Worm (Caenorhabditis elegans) whole organism, late embryonic: Measurements from ENCODE around the gene cest-16.
A peak's percentile ranks its signal among the peaks of the same experiment; 100 is the strongest.

ENCODE experiments used
- F13H6.1 ChIP-seq: sonication (generic microtip); optimal IDR thresholded peaks from 2 replicates; lab custom pipeline; 2016; ENCODE audit warnings: missing genetic modification characterization, missing compliant biosample characterization
- K02D7.2 ChIP-seq: sonication (generic microtip); optimal IDR thresholded peaks from 2 replicates; lab custom pipeline; 2017; ENCODE audit warnings: mild to moderate bottlenecking, missing genetic modification characterization, missing compliant biosample characterization
- K09A11.1 ChIP-seq: sonication (generic microtip); optimal IDR thresholded peaks from 2 replicates; lab custom pipeline; 2017; ENCODE audit warnings: antibody characterized with exemption, mild to moderate bottlenecking, missing genetic modification characterization, missing compliant biosample characterization; ENCODE audit not compliant: insufficient read depth
- T23F11.4 ChIP-seq: fragments of 200-800 bp; sonication (Bioruptor generic); optimal IDR thresholded peaks from 2 replicates; lab custom pipeline; 2018; ENCODE audit warnings: mild to moderate bottlenecking, missing genetic modification characterization, missing compliant biosample characterization
- Y22D7AL.16 ChIP-seq: sonication (generic microtip); optimal IDR thresholded peaks from 2 replicates; lab custom pipeline; 2016; ENCODE audit warnings: missing genetic modification characterization, missing compliant biosample characterization
- ama-1 ChIP-seq: fragments of 150-350 bp; optimal IDR thresholded peaks from 2 replicates; lab custom pipeline; 2014
- ceh-14 ChIP-seq: sonication (generic microtip); optimal IDR thresholded peaks from 2 replicates; lab custom pipeline; 2016; ENCODE audit warnings: missing genotype, missing genetic modification characterization, missing compliant biosample characterization
- ceh-18 ChIP-seq: sonication (generic microtip); optimal IDR thresholded peaks from 2 replicates; lab custom pipeline; 2016; ENCODE audit warnings: missing genetic modification characterization, missing compliant biosample characterization
- ceh-2 ChIP-seq: sonication (generic microtip); optimal IDR thresholded peaks from 2 replicates; lab custom pipeline; 2016; ENCODE audit warnings: missing genotype, missing genetic modification characterization, missing compliant biosample characterization
- ceh-24 ChIP-seq: sonication (generic microtip); optimal IDR thresholded peaks from 2 replicates; lab custom pipeline; 2016; ENCODE audit warnings: mild to moderate bottlenecking, missing genetic modification characterization, missing compliant biosample characterization
- ceh-31 ChIP-seq: sonication (generic microtip); optimal IDR thresholded peaks from 2 replicates; lab custom pipeline; 2016; ENCODE audit warnings: missing genetic modification characterization, missing compliant biosample characterization
- ceh-45 ChIP-seq: fragments of 200-800 bp; sonication (Bioruptor generic); IDR thresholded peaks from 2 replicates; pipeline ENCODE4 v1.3.6; 2022; ENCODE audit warnings: missing genetic modification reagents, missing genetic modification characterization, missing compliant biosample characterization
- che-1 ChIP-seq: sonication (generic microtip); optimal IDR thresholded peaks from 2 replicates; lab custom pipeline; 2016; ENCODE audit warnings: mild to moderate bottlenecking, missing genetic modification characterization, missing compliant biosample characterization
- elt-4 ChIP-seq: sonication (generic microtip); optimal IDR thresholded peaks from 2 replicates; lab custom pipeline; 2016; ENCODE audit warnings: missing genetic modification characterization, missing compliant biosample characterization
- fax-1 ChIP-seq: sonication (generic microtip); optimal IDR thresholded peaks from 2 replicates; lab custom pipeline; 2016; ENCODE audit warnings: missing genotype, missing genetic modification characterization, missing compliant biosample characterization
- fkh-6 ChIP-seq: sonication (generic microtip); optimal IDR thresholded peaks from 2 replicates; lab custom pipeline; 2016; ENCODE audit warnings: missing genetic modification characterization, missing compliant biosample characterization
- gmeb-2 ChIP-seq: sonication (generic microtip); optimal IDR thresholded peaks from 2 replicates; lab custom pipeline; 2016; ENCODE audit warnings: missing genetic modification characterization, inconsistent platforms, missing compliant biosample characterization
- hlh-15 ChIP-seq: sonication (generic microtip); optimal IDR thresholded peaks from 2 replicates; lab custom pipeline; 2016; ENCODE audit warnings: missing genetic modification characterization, missing compliant biosample characterization
- hlh-30 ChIP-seq: sonication (generic microtip); optimal IDR thresholded peaks from 2 replicates; lab custom pipeline; 2017; ENCODE audit warnings: antibody characterized with exemption, missing genetic modification characterization, missing compliant biosample characterization; ENCODE audit not compliant: insufficient read depth
- hlh-8 ChIP-seq: sonication (generic microtip); optimal IDR thresholded peaks from 2 replicates; lab custom pipeline; 2016; ENCODE audit warnings: missing genotype, missing genetic modification characterization, missing compliant biosample characterization
- lim-6 ChIP-seq: sonication (generic microtip); optimal IDR thresholded peaks from 2 replicates; lab custom pipeline; 2016; ENCODE audit warnings: missing genetic modification characterization, missing compliant biosample characterization
- lin-11 ChIP-seq: fragments of 200-800 bp; sonication (Bioruptor generic); optimal IDR thresholded peaks from 2 replicates; lab custom pipeline; 2018; ENCODE audit warnings: mild to moderate bottlenecking, missing genetic modification characterization, missing compliant biosample characterization
- madf-2 ChIP-seq: sonication (generic microtip); optimal IDR thresholded peaks from 2 replicates; lab custom pipeline; 2017; ENCODE audit warnings: missing genetic modification characterization, missing compliant biosample characterization
- mec-3 ChIP-seq: sonication (generic microtip); optimal IDR thresholded peaks from 2 replicates; lab custom pipeline; 2016; ENCODE audit warnings: borderline replicate concordance, missing genetic modification characterization, missing compliant biosample characterization
- nfya-1 ChIP-seq: sonication (generic microtip); optimal IDR thresholded peaks from 2 replicates; lab custom pipeline; 2017; ENCODE audit warnings: missing genetic modification characterization, mild to moderate bottlenecking, missing compliant biosample characterization, antibody characterized with exemption, moderate library complexity
- nhr-11 ChIP-seq: fragments of 150-350 bp; optimal IDR thresholded peaks from 2 replicates; lab custom pipeline; 2014; ENCODE audit warnings: missing biosample characterization, missing genetic modification characterization
- nhr-232 ChIP-seq: sonication (generic microtip); optimal IDR thresholded peaks from 2 replicates; lab custom pipeline; 2016; ENCODE audit warnings: missing genetic modification characterization, missing compliant biosample characterization
- pag-3 ChIP-seq: sonication (generic microtip); optimal IDR thresholded peaks from 2 replicates; lab custom pipeline; 2016; ENCODE audit warnings: missing compliant biosample characterization, missing genetic modification characterization, borderline replicate concordance
- pat-9 ChIP-seq: fragments of 200-800 bp; sonication (Bioruptor generic); optimal IDR thresholded peaks from 2 replicates; lab custom pipeline; 2018; ENCODE audit warnings: mild to moderate bottlenecking, missing genetic modification characterization, moderate library complexity, missing compliant biosample characterization
- pax-1 ChIP-seq: fragments of 150-350 bp; optimal IDR thresholded peaks from 2 replicates; lab custom pipeline; 2014; ENCODE audit warnings: missing biosample characterization, missing genetic modification characterization
- pros-1 ChIP-seq: fragments of 150-350 bp; optimal IDR thresholded peaks from 2 replicates; lab custom pipeline; 2014; ENCODE audit warnings: missing biosample characterization, missing genetic modification reagents, missing genetic modification characterization
- ref-2 ChIP-seq: sonication (generic microtip); optimal IDR thresholded peaks from 2 replicates; lab custom pipeline; 2016; ENCODE audit warnings: missing genetic modification characterization, missing compliant biosample characterization
- rnt-1 ChIP-seq: sonication (generic microtip); optimal IDR thresholded peaks from 2 replicates; lab custom pipeline; 2016; ENCODE audit warnings: missing genetic modification characterization, missing compliant biosample characterization
- syd-9 ChIP-seq: sonication (generic microtip); optimal IDR thresholded peaks from 2 replicates; lab custom pipeline; 2016; ENCODE audit warnings: mild to moderate bottlenecking, missing genetic modification characterization, moderate library complexity, missing compliant biosample characterization
- tbx-2 ChIP-seq: sonication (generic microtip); optimal IDR thresholded peaks from 2 replicates; lab custom pipeline; 2016; ENCODE audit warnings: missing genetic modification characterization, missing compliant biosample characterization
- tbx-7 ChIP-seq: sonication (generic microtip); optimal IDR thresholded peaks from 2 replicates; lab custom pipeline; 2016; ENCODE audit warnings: missing genotype, missing genetic modification characterization, missing compliant biosample characterization
- ttx-3 ChIP-seq: sonication (generic microtip); optimal IDR thresholded peaks from 2 replicates; lab custom pipeline; 2016; ENCODE audit warnings: missing genetic modification reagents, missing genetic modification characterization, missing compliant biosample characterization
- unc-3 ChIP-seq, 2 experiments: fragments of 200-800 bp in 1 of 2; sonication (Bioruptor generic) in 1 of 2; sonication (generic microtip) in 1 of 2; conservative IDR thresholded peaks in 1 of 2; optimal IDR thresholded peaks in 1 of 2; 2 replicates each; pipeline versions ENCODE4 v1.3.6 to Lab custom; 2016 to 2022; ENCODE audit warnings: missing compliant biosample characterization in 2 of 2, missing genetic modification characterization in 2 of 2, missing genetic modification reagents in 1 of 2
- unc-42 ChIP-seq: sonication (generic microtip); optimal IDR thresholded peaks from 2 replicates; lab custom pipeline; 2016; ENCODE audit warnings: missing genotype, missing genetic modification characterization, missing compliant biosample characterization
- unc-55 ChIP-seq: sonication (generic microtip); optimal IDR thresholded peaks from 2 replicates; lab custom pipeline; 2017; ENCODE audit warnings: missing biosample characterization, missing genetic modification reagents, missing genetic modification characterization
- ztf-16 ChIP-seq: sonication (generic microtip); optimal IDR thresholded peaks from 2 replicates; lab custom pipeline; 2017; ENCODE audit warnings: missing genetic modification characterization, missing compliant biosample characterization

Gene cest-16

ce11 chrX:6299641-6300240, at the start of gene cest-16:
TSS of gene cest-16 (plus strand) at chrX:6299942.
- TF ChIP-seq pat-9 (tag; lab: Kevin White, UChicago): no peak
- peak; percentile 54 for TF ChIP-seq unc-55
- TF ChIP-seq madf-2 (tag; lab: Kevin White, UChicago): no peak
- TF ChIP-seq ztf-16 (tag; lab: Kevin White, UChicago): no peak
- no peak for TF ChIP-seq hlh-8 (tag; lab: Kevin White, UChicago)
- TF ChIP-seq, all 69 proteins: peak for 1

- TF ChIP-seq ceh-18 (tag; lab: Kevin White, UChicago): peak; percentile 73
- no peak for TF ChIP-seq K02D7.2 (tag; lab: Kevin White, UChicago)
- TF ChIP-seq tbx-2 (tag; lab: Kevin White, UChicago): peak; percentile 25
Measured at ce11 chrX:6250272-6250752, 49.4 kb upstream of the cest-16 start.

- peak; percentile 97 for TF ChIP-seq unc-42
- TF ChIP-seq gmeb-2: no peak
- no peak for TF ChIP-seq ceh-45 (GFP tag; lab: Robert Waterston, UW)
- TF ChIP-seq ceh-31 (tag; lab: Kevin White, UChicago): peak; percentile 19
- TF ChIP-seq unc-3 (GFP tag; conservative IDR thresholded peaks at IDR 0.05; lab: Robert Waterston, UW): no peak
- TF ChIP-seq unc-3 (tag; optimal IDR thresholded peaks at IDR 0.05; lab: Kevin White, UChicago): no peak
Measured at ce11 chrX:6250866-6251265, 48.9 kb upstream of the cest-16 start.

ce11 chrX:6251321-6251720, 48.4 kb upstream of the cest-16 start:
- TF ChIP-seq madf-2 (tag; lab: Kevin White, UChicago) (no peak), ceh-24 (no peak), nhr-232 (no peak)

- TF ChIP-seq madf-2 (tag; lab: Kevin White, UChicago) (no peak), fkh-6 (tag; lab: Kevin White, UChicago) (peak; percentile 32), mec-3 (no peak), tbx-7 (tag; lab: Kevin White, UChicago) (no peak), nhr-232 (no peak), hlh-15 (no peak), nhr-11 (no peak), pax-1 (tag; lab: Kevin White, UChicago) (no peak), pat-9 (tag; lab: Kevin White, UChicago) (no peak), T23F11.4 (no peak), K02D7.2 (tag; lab: Kevin White, UChicago) (no peak), elt-4 (tag; lab: Kevin White, UChicago) (no peak), hlh-8 (tag; lab: Kevin White, UChicago) (no peak), pag-3 (tag; lab: Kevin White, UChicago) (no peak), che-1 (tag; lab: Kevin White, UChicago) (no peak), ama-1 (lab: Kevin White, UChicago) (peak; percentile 83), rnt-1 (tag; lab: Kevin White, UChicago) (peak; percentile 48), lin-11 (tag; lab: Kevin White, UChicago) (no peak), fax-1 (tag; lab: Kevin White, UChicago) (no peak), K09A11.1 (tag; lab: Kevin White, UChicago) (no peak), ceh-2 (tag; lab: Kevin White, UChicago) (peak; percentile 37), ceh-31 (tag; lab: Kevin White, UChicago) (peak; percentile 54), lim-6 (tag; lab: Kevin White, UChicago) (no peak), nfya-1 (tag; lab: Kevin White, UChicago) (peak; percentile 21), hlh-30 (tag; lab: Kevin White, UChicago) (no peak), ttx-3 (no peak), ref-2 (peak; percentile 53), Y22D7AL.16 (tag; lab: Kevin White, UChicago) (no peak), F13H6.1 (tag; lab: Kevin White, UChicago) (peak; percentile 10), ceh-18 (tag; lab: Kevin White, UChicago) (peak; percentile 38), ceh-14 (no peak), ztf-16 (tag; lab: Kevin White, UChicago) (no peak), syd-9 (tag; lab: Kevin White, UChicago) (no peak), ceh-24 (no peak), pros-1 (tag; lab: Kevin White, UChicago) (peak; percentile 59)
Measured at ce11 chrX:6251947-6252617, 47.7 kb upstream of the cest-16 start.
